Worm (Caenorhabditis elegans) whole organism, L3 larva: ENCODE measurements around the gene mbf-1.

Experiments
- R02D3.7 ChIP-seq: fragments of 150-350 bp; optimal IDR thresholded peaks from 2 replicates; lab custom pipeline; 2014; ENCODE audit warnings: missing biosample characterization, missing genetic modification characterization
- ZK546.5 ChIP-seq: sonication (generic microtip); optimal IDR thresholded peaks from 2 replicates; lab custom pipeline; 2017; ENCODE audit warnings: missing biosample characterization, missing genetic modification characterization
- aly-2 ChIP-seq: fragments of 150-350 bp; optimal IDR thresholded peaks from 2 replicates; lab custom pipeline; 2014; ENCODE audit warnings: missing biosample characterization, missing genetic modification characterization
- ama-1 ChIP-seq: fragments of 150-350 bp; optimal IDR thresholded peaks from 2 replicates; lab custom pipeline; 2018
- ceh-16 ChIP-seq: sonication (generic microtip); optimal IDR thresholded peaks from 2 replicates; lab custom pipeline; 2017; ENCODE audit warnings: missing biosample characterization, missing genetic modification characterization
- ceh-28 ChIP-seq: fragments of 150-350 bp; optimal IDR thresholded peaks from 2 replicates; lab custom pipeline; 2014; ENCODE audit warnings: missing biosample characterization, missing genetic modification reagents, missing genetic modification characterization
- ceh-82 ChIP-seq: fragments of 150-350 bp; optimal IDR thresholded peaks from 2 replicates; lab custom pipeline; 2014; ENCODE audit warnings: missing biosample characterization, missing genetic modification characterization
- ceh-9 ChIP-seq: sonication (generic microtip); optimal IDR thresholded peaks from 2 replicates; lab custom pipeline; 2018; ENCODE audit warnings: missing biosample characterization, missing genetic modification characterization
- daf-12 ChIP-seq: fragments of 150-350 bp; optimal IDR thresholded peaks from 2 replicates; lab custom pipeline; 2014; ENCODE audit warnings: missing biosample characterization, missing genetic modification reagents, missing genetic modification characterization
- egl-27 ChIP-seq: sonication (generic microtip); optimal IDR thresholded peaks from 4 replicates; lab custom pipeline; 2017; ENCODE audit warnings: missing biosample characterization, missing genetic modification reagents, missing genetic modification characterization
- egl-5 ChIP-seq: fragments of 150-350 bp; optimal IDR thresholded peaks from 2 replicates; lab custom pipeline; 2017; ENCODE audit warnings: missing biosample characterization, missing genetic modification reagents, missing genetic modification characterization, inconsistent platforms
- elt-1 ChIP-seq: fragments of 150-350 bp; optimal IDR thresholded peaks from 2 replicates; lab custom pipeline; 2014; ENCODE audit warnings: missing biosample characterization, missing genetic modification characterization
- elt-2 ChIP-seq: sonication (generic microtip); optimal IDR thresholded peaks from 2 replicates; lab custom pipeline; 2016; ENCODE audit warnings: missing genetic modification reagents, mild to moderate bottlenecking, missing genetic modification characterization, missing compliant biosample characterization
- elt-3 ChIP-seq, 3 experiments: fragments of 150-350 bp in 1 of 3; sonication (generic microtip) in 2 of 3; optimal IDR thresholded peaks; 2 replicates in 2 of 3; 4 replicates in 1 of 3; lab custom pipeline; 2014 to 2017; ENCODE audit warnings: missing biosample characterization in 3 of 3, missing genetic modification characterization in 3 of 3
- eor-1 ChIP-seq, 2 experiments: fragments of 150-350 bp; optimal IDR thresholded peaks; 2 replicates each; lab custom pipeline; 2014 to 2018; ENCODE audit warnings: missing biosample characterization in 2 of 2, missing genetic modification characterization in 2 of 2
- fkh-10 ChIP-seq: sonication (generic microtip); optimal IDR thresholded peaks from 2 replicates; lab custom pipeline; 2017; ENCODE audit warnings: missing biosample characterization, missing genetic modification reagents, missing genetic modification characterization
- fkh-2 ChIP-seq: fragments of 150-350 bp; optimal IDR thresholded peaks from 2 replicates; lab custom pipeline; 2014; ENCODE audit warnings: missing biosample characterization, missing genetic modification reagents, missing genetic modification characterization
- fos-1 ChIP-seq: fragments of 150-350 bp; optimal IDR thresholded peaks from 2 replicates; lab custom pipeline; 2014; ENCODE audit warnings: missing biosample characterization, missing genetic modification characterization
- hmg-11 ChIP-seq: sonication (generic microtip); optimal IDR thresholded peaks from 2 replicates; lab custom pipeline; 2016; ENCODE audit warnings: missing genetic modification characterization, missing compliant biosample characterization
- jun-1 ChIP-seq: fragments of 150-350 bp; optimal IDR thresholded peaks from 2 replicates; lab custom pipeline; 2014; ENCODE audit warnings: missing biosample characterization, missing genetic modification reagents, missing genetic modification characterization
- lin-15B ChIP-seq: fragments of 150-350 bp; optimal IDR thresholded peaks from 2 replicates; lab custom pipeline; 2014; ENCODE audit warnings: missing biosample characterization, missing genetic modification characterization
- lin-39 ChIP-seq: fragments of 150-350 bp; optimal IDR thresholded peaks from 2 replicates; lab custom pipeline; 2018; ENCODE audit warnings: missing biosample characterization, missing genetic modification reagents, missing genetic modification characterization
- lsy-12 ChIP-seq: sonication (generic microtip); optimal IDR thresholded peaks from 2 replicates; lab custom pipeline; 2016; ENCODE audit warnings: mild to moderate bottlenecking, missing genetic modification characterization, missing compliant biosample characterization
- mdl-1 ChIP-seq: fragments of 150-350 bp; optimal IDR thresholded peaks from 2 replicates; lab custom pipeline; 2014; ENCODE audit warnings: missing biosample characterization, missing genetic modification characterization
- mml-1 ChIP-seq: fragments of 150-350 bp; sonication (generic microtip); optimal IDR thresholded peaks from 3 replicates; lab custom pipeline; 2014; ENCODE audit warnings: missing biosample characterization, missing genetic modification characterization
- nfya-1 ChIP-seq: sonication (generic microtip); optimal IDR thresholded peaks from 2 replicates; lab custom pipeline; 2017; ENCODE audit warnings: missing genetic modification characterization, mild to moderate bottlenecking, missing compliant biosample characterization, antibody characterized with exemption, moderate library complexity; ENCODE audit not compliant: insufficient read depth
- nhr-11 ChIP-seq: fragments of 150-350 bp; optimal IDR thresholded peaks from 2 replicates; lab custom pipeline; 2014; ENCODE audit warnings: missing biosample characterization, missing genetic modification characterization
- nhr-12 ChIP-seq: fragments of 150-350 bp; optimal IDR thresholded peaks from 2 replicates; lab custom pipeline; 2014; ENCODE audit warnings: missing biosample characterization, missing genetic modification characterization
- nhr-23 ChIP-seq: fragments of 150-350 bp; optimal IDR thresholded peaks from 2 replicates; lab custom pipeline; 2014; ENCODE audit warnings: missing biosample characterization, missing genetic modification reagents, missing genetic modification characterization
- nhr-237 ChIP-seq: fragments of 150-350 bp; optimal IDR thresholded peaks from 2 replicates; lab custom pipeline; 2014; ENCODE audit warnings: missing biosample characterization, missing genetic modification characterization
- nhr-25 ChIP-seq: sonication (generic microtip); optimal IDR thresholded peaks from 2 replicates; lab custom pipeline; 2017; ENCODE audit warnings: missing biosample characterization, missing genetic modification characterization
- nhr-28 ChIP-seq: fragments of 150-350 bp; optimal IDR thresholded peaks from 2 replicates; lab custom pipeline; 2014; ENCODE audit warnings: missing biosample characterization, missing genetic modification characterization
- nhr-43 ChIP-seq: sonication (generic microtip); optimal IDR thresholded peaks from 2 replicates; lab custom pipeline; 2016; ENCODE audit warnings: mild to moderate bottlenecking, missing genetic modification characterization, missing compliant biosample characterization; ENCODE audit not compliant: poor library complexity, severe bottlenecking
- nhr-67 ChIP-seq: fragments of 150-350 bp; optimal IDR thresholded peaks from 2 replicates; lab custom pipeline; 2014; ENCODE audit warnings: missing biosample characterization, missing genetic modification characterization
- nhr-76 ChIP-seq: fragments of 150-350 bp; sonication (generic microtip); optimal IDR thresholded peaks from 5 replicates; lab custom pipeline; 2014; ENCODE audit warnings: missing biosample characterization, missing genetic modification characterization
- nhr-77 ChIP-seq: fragments of 150-350 bp; optimal IDR thresholded peaks from 2 replicates; lab custom pipeline; 2014; ENCODE audit warnings: missing biosample characterization, missing genetic modification characterization
- pha-4 ChIP-seq: fragments of 150-350 bp; optimal IDR thresholded peaks from 2 replicates; lab custom pipeline; 2014; ENCODE audit warnings: missing biosample characterization, missing genetic modification reagents, missing genetic modification characterization
- pqm-1 ChIP-seq: fragments of 150-350 bp; optimal IDR thresholded peaks from 2 replicates; lab custom pipeline; 2017; ENCODE audit warnings: missing biosample characterization, missing genetic modification characterization, inconsistent platforms
- sea-2 ChIP-seq: fragments of 150-350 bp; sonication (generic microtip); optimal IDR thresholded peaks from 4 replicates; lab custom pipeline; 2014; ENCODE audit warnings: missing biosample characterization, missing genetic modification reagents, missing genetic modification characterization
- skn-1 ChIP-seq: fragments of 150-350 bp; optimal IDR thresholded peaks from 2 replicates; lab custom pipeline; 2014; ENCODE audit warnings: missing biosample characterization, missing genetic modification characterization
- snpc-4 ChIP-seq: fragments of 150-350 bp; optimal IDR thresholded peaks from 2 replicates; lab custom pipeline; 2014; ENCODE audit warnings: missing biosample characterization, missing genetic modification characterization
- tbx-2 ChIP-seq: sonication (generic microtip); optimal IDR thresholded peaks from 2 replicates; lab custom pipeline; 2016; ENCODE audit warnings: mild to moderate bottlenecking, missing genetic modification characterization, missing compliant biosample characterization
- unc-39 ChIP-seq: sonication (generic microtip); optimal IDR thresholded peaks from 4 replicates; lab custom pipeline; 2017; ENCODE audit warnings: missing biosample characterization, missing genetic modification characterization
- unc-62 ChIP-seq: fragments of 150-350 bp; sonication (generic microtip); optimal IDR thresholded peaks from 4 replicates; lab custom pipeline; 2014; ENCODE audit warnings: missing biosample characterization, missing genetic modification reagents, missing genetic modification characterization
- zag-1 ChIP-seq: fragments of 150-350 bp; optimal IDR thresholded peaks from 2 replicates; lab custom pipeline; 2014; ENCODE audit warnings: missing biosample characterization, missing genetic modification characterization
- ztf-11 ChIP-seq: fragments of 150-350 bp; optimal IDR thresholded peaks from 2 replicates; lab custom pipeline; 2014; ENCODE audit warnings: missing biosample characterization, missing genetic modification characterization
- ztf-4 ChIP-seq: fragments of 150-350 bp; optimal IDR thresholded peaks from 2 replicates; lab custom pipeline; 2014; ENCODE audit warnings: missing biosample characterization, missing genetic modification characterization

The mbf-1 gene

DNA sequence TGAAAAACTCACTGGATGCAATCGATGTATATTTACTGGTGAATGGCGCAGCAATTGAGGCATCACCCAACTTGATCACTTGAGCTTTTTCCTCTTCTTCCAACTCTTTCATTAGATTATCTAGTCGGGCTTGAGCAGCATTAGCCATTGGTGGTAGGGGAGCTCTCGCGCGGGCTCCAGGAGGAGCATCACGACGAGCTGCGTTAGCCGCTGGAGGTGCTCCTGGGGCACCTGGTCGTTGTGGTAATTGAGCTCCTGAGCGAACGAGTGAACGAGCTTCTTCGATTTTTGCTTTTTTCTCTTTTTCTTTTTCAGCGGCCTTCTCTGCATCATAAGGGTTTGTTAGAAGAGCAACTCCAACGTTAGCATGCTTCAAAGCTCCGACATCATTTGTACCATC, 5.1 kb downstream of the mbf-1 start:
- no peak for TF ChIP-seq fkh-2 (tag; lab: Kevin White, UChicago)
- no peak for TF ChIP-seq R02D3.7
- TF ChIP-seq aly-2, result no peak
- no peak for TF ChIP-seq ceh-16 (tag; lab: Kevin White, UChicago)
- TF ChIP-seq fos-1 (tag; lab: Kevin White, UChicago), result no peak
- TF ChIP-seq elt-3 (tag; optimal IDR thresholded peaks at IDR 0.05; lab: Kevin White, UChicago), result no peak
- no peak for TF ChIP-seq egl-5 (tag; lab: Kevin White, UChicago)
- no peak for TF ChIP-seq ZK546.5 (tag; lab: Kevin White, UChicago)
- no peak for TF ChIP-seq unc-39 (tag; lab: Kevin White, UChicago)

DNA sequence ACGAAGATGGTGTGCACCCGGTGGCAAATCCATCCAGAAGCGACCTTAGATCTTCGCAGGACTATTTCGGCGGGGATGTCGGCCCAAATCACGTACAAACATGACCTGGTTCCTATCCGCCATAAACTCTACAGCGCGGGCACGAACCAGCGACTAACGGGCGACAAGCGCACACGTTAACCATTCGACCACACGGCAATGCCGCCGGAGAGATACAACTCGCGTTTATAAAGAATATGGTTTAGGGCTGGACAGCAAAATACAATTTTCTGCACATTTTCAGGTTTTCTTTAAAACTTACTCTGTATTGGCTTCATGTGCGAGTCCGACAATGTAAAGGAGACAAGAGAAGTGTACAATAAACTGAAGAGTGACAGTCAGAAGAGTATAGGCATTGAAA, 6.1 kb downstream of the mbf-1 start:
- peak; percentile 35 for TF ChIP-seq fos-1 (tag; lab: Kevin White, UChicago)
- TF ChIP-seq ztf-11 (tag; lab: Kevin White, UChicago), result no peak
- no peak for TF ChIP-seq nhr-25
- TF ChIP-seq elt-3 (tag; optimal IDR thresholded peaks at IDR 0.05; lab: Kevin White, UChicago), result no peak
- TF ChIP-seq R02D3.7, result peak; percentile 2
- TF ChIP-seq nhr-237 (tag; lab: Kevin White, UChicago), result no peak
- no peak for TF ChIP-seq daf-12
- no peak for TF ChIP-seq eor-1 (tag; optimal IDR thresholded peaks at IDR 0.05; lab: Kevin White, UChicago)
- no peak for TF ChIP-seq ceh-16 (tag; lab: Kevin White, UChicago)
- peak; percentile 44 for TF ChIP-seq ceh-82 (tag; lab: Kevin White, UChicago)
- TF ChIP-seq nfya-1 (tag; lab: Kevin White, UChicago), result peak; percentile 53
- no peak for TF ChIP-seq nhr-67 (tag; lab: Kevin White, UChicago)
- TF ChIP-seq nhr-11 (tag; lab: Kevin White, UChicago), result no peak
- TF ChIP-seq lin-15B (tag; lab: Kevin White, UChicago), result peak; percentile 10
- TF ChIP-seq ztf-4 (tag; lab: Kevin White, UChicago), result no peak
- peak; percentile 82 for TF ChIP-seq hmg-11 (tag; lab: Kevin White, UChicago)
- peak; percentile 84 for TF ChIP-seq lin-39 (tag; lab: Kevin White, UChicago)
- TF ChIP-seq skn-1 (tag; lab: Kevin White, UChicago), result peak; percentile 34
- peak; percentile 60 for TF ChIP-seq aly-2
- TF ChIP-seq sea-2 (GFP tag; lab: Kevin White, UChicago), result no peak
- TF ChIP-seq unc-39 (tag; lab: Kevin White, UChicago), result no peak
- TF ChIP-seq fkh-10 (GFP tag; lab: Kevin White, UChicago), result no peak
- peak; percentile 71 for TF ChIP-seq tbx-2 (tag; lab: Kevin White, UChicago)
- TF ChIP-seq nhr-43 (tag; lab: Kevin White, UChicago), result peak; percentile 77
- TF ChIP-seq nhr-12 (tag; lab: Kevin White, UChicago), result no peak
- TF ChIP-seq snpc-4 (tag; lab: Kevin White, UChicago), result peak; percentile 45
- TF ChIP-seq ZK546.5 (tag; lab: Kevin White, UChicago), result no peak
- TF ChIP-seq pha-4 (tag; lab: Kevin White, UChicago), result peak; percentile 80
- peak; percentile 69 for TF ChIP-seq elt-2 (tag; lab: Kevin White, UChicago)
- TF ChIP-seq nhr-77 (tag; lab: Kevin White, UChicago), result no peak
- peak; percentile 10 for TF ChIP-seq egl-5 (tag; lab: Kevin White, UChicago)
- TF ChIP-seq mdl-1, result no peak
- TF ChIP-seq pqm-1 (tag; lab: Kevin White, UChicago), result no peak
- TF ChIP-seq mml-1, result no peak
- TF ChIP-seq ceh-9, result no peak
- TF ChIP-seq nhr-76 (tag; lab: Kevin White, UChicago), result peak; percentile 26
- no peak for TF ChIP-seq fkh-2 (tag; lab: Kevin White, UChicago)
- peak; percentile 80 for TF ChIP-seq lsy-12 (tag; lab: Kevin White, UChicago)
- peak; percentile 76 for TF ChIP-seq nhr-23 (tag; lab: Kevin White, UChicago)
- no peak for TF ChIP-seq jun-1 (tag; lab: Kevin White, UChicago)
- TF ChIP-seq unc-62 (GFP tag; lab: Kevin White, UChicago), result no peak
- peak; percentile 3 for TF ChIP-seq elt-1 (tag; lab: Kevin White, UChicago)
- TF ChIP-seq zag-1, result no peak
- no peak for TF ChIP-seq egl-27
- TF ChIP-seq ama-1 (lab: Kevin White, UChicago), result peak; percentile 87
- TF ChIP-seq nhr-28 (tag; lab: Kevin White, UChicago), result no peak
- TF ChIP-seq ceh-28 (tag; lab: Kevin White, UChicago), result peak; percentile 8
